Worm (Caenorhabditis elegans) whole organism, young adult: Measurements from ENCODE around the gene rab-7.
A peak's percentile ranks its signal among the peaks of the same experiment; 100 is the strongest.

ENCODE experiments used
- B0336.3 ChIP-seq: fragments of 200-800 bp; sonication (Bioruptor generic); IDR thresholded peaks from 2 replicates; pipeline ENCODE4 v1.3.6; 2022; ENCODE audit warnings: missing genetic modification characterization, missing compliant biosample characterization
- F10E7.11 ChIP-seq: sonication (generic microtip); optimal IDR thresholded peaks from 2 replicates; lab custom pipeline; 2017; ENCODE audit warnings: mild to moderate bottlenecking, missing genetic modification characterization, moderate library complexity, missing compliant biosample characterization
- F22D6.2 ChIP-seq: sonication (generic microtip); optimal IDR thresholded peaks from 2 replicates; lab custom pipeline; 2016; ENCODE audit warnings: mild to moderate bottlenecking, missing genetic modification characterization, missing compliant biosample characterization
- F33H1.4 ChIP-seq: fragments of 200-800 bp; sonication (Bioruptor generic); IDR thresholded peaks from 2 replicates; pipeline ENCODE4 v1.3.6; 2022; ENCODE audit warnings: missing genetic modification reagents, missing genetic modification characterization, missing compliant biosample characterization
- F52B5.7 ChIP-seq: sonication (generic microtip); optimal IDR thresholded peaks from 2 replicates; lab custom pipeline; 2016; ENCODE audit warnings: mild to moderate bottlenecking, missing genetic modification characterization, missing compliant biosample characterization
- F57C9.4 ChIP-seq: sonication (generic microtip); optimal IDR thresholded peaks from 2 replicates; lab custom pipeline; 2017; ENCODE audit warnings: mild to moderate bottlenecking, missing genetic modification characterization, missing compliant biosample characterization
- Y53F4B.3 ChIP-seq: fragments of 200-800 bp; sonication (Bioruptor generic); IDR thresholded peaks from 2 replicates; pipeline ENCODE4 v1.3.6; 2022; ENCODE audit warnings: missing genetic modification reagents, missing genetic modification characterization, missing compliant biosample characterization
- Y56A3A.18 ChIP-seq: fragments of 200-800 bp; sonication (Bioruptor generic); IDR thresholded peaks from 2 replicates; pipeline ENCODE4 v1.3.6; 2022; ENCODE audit warnings: missing genetic modification reagents, missing genetic modification characterization, missing compliant biosample characterization
- attf-3 ChIP-seq: fragments of 200-800 bp; sonication (Bioruptor generic); conservative IDR thresholded peaks from 2 replicates; pipeline ENCODE4 v1.3.6; 2022; ENCODE audit warnings: missing genetic modification reagents, missing genetic modification characterization, missing compliant biosample characterization
- attf-5 ChIP-seq: fragments of 200-800 bp; sonication (Bioruptor generic); optimal IDR thresholded peaks from 2 replicates; lab custom pipeline; 2018; ENCODE audit warnings: mild to moderate bottlenecking, missing genetic modification characterization, missing compliant biosample characterization
- attf-6 ChIP-seq: fragments of 200-800 bp; sonication (Bioruptor generic); IDR thresholded peaks from 2 replicates; pipeline ENCODE4 v1.3.6; 2022; ENCODE audit warnings: missing genetic modification reagents, missing genetic modification characterization, missing compliant biosample characterization
- ccch-3 ChIP-seq: fragments of 200-800 bp; sonication (Bioruptor generic); optimal IDR thresholded peaks from 2 replicates; lab custom pipeline; 2018; ENCODE audit warnings: mild to moderate bottlenecking, missing genetic modification characterization, missing compliant biosample characterization
- cebp-1 ChIP-seq, 2 experiments: fragments of 200-800 bp in 1 of 2; sonication (Bioruptor generic) in 1 of 2; sonication (generic microtip) in 1 of 2; IDR thresholded peaks in 1 of 2; optimal IDR thresholded peaks in 1 of 2; 2 replicates each; pipeline versions ENCODE4 v1.3.6 to Lab custom; 2017 to 2022; ENCODE audit warnings: missing compliant biosample characterization in 2 of 2, missing genetic modification characterization in 2 of 2, mild to moderate bottlenecking in 1 of 2, missing genetic modification reagents in 1 of 2, moderate library complexity in 1 of 2
- cebp-2 ChIP-seq: fragments of 200-800 bp; sonication (Bioruptor generic); IDR thresholded peaks from 2 replicates; pipeline ENCODE4 v1.3.6; 2022; ENCODE audit warnings: missing genetic modification characterization, missing compliant biosample characterization
- ceh-27 ChIP-seq: fragments of 200-800 bp; sonication (Bioruptor generic); optimal IDR thresholded peaks from 2 replicates; lab custom pipeline; 2018; ENCODE audit warnings: mild to moderate bottlenecking, missing genetic modification characterization, moderate library complexity, missing compliant biosample characterization
- ceh-40 ChIP-seq: fragments of 200-800 bp; sonication (Bioruptor generic); IDR thresholded peaks from 2 replicates; pipeline ENCODE4 v1.3.6; 2022; ENCODE audit warnings: missing genetic modification characterization, missing compliant biosample characterization
- ceh-58 ChIP-seq: fragments of 200-800 bp; sonication (Bioruptor generic); IDR thresholded peaks from 2 replicates; pipeline ENCODE4 v1.3.6; 2022; ENCODE audit warnings: missing genetic modification characterization, missing compliant biosample characterization
- die-1 ChIP-seq: sonication (generic microtip); optimal IDR thresholded peaks from 2 replicates; lab custom pipeline; 2016; ENCODE audit warnings: missing genotype, mild to moderate bottlenecking, missing genetic modification characterization, missing compliant biosample characterization
- dox-1 ChIP-seq: fragments of 200-800 bp; sonication (Bioruptor generic); IDR thresholded peaks from 2 replicates; pipeline ENCODE4 v1.3.6; 2022; ENCODE audit warnings: missing genetic modification reagents, missing genetic modification characterization, missing compliant biosample characterization
- efl-1 ChIP-seq: fragments of 150-350 bp; optimal IDR thresholded peaks from 2 replicates; lab custom pipeline; 2014; ENCODE audit warnings: missing biosample characterization, missing genetic modification reagents, missing genetic modification characterization
- egrh-3 ChIP-seq: fragments of 200-800 bp; sonication (Bioruptor generic); IDR thresholded peaks from 2 replicates; pipeline ENCODE4 v1.3.6; 2022; ENCODE audit warnings: missing genetic modification reagents, missing genetic modification characterization, missing compliant biosample characterization
- him-1 ChIP-seq: sonication (generic microtip); optimal IDR thresholded peaks from 2 replicates; lab custom pipeline; 2016; ENCODE audit warnings: missing genotype, missing genetic modification reagents, missing genetic modification characterization, missing compliant biosample characterization
- hlh-26 ChIP-seq: fragments of 200-800 bp; sonication (Bioruptor generic); conservative IDR thresholded peaks from 2 replicates; pipeline ENCODE4 v1.3.6; 2022; ENCODE audit warnings: missing genetic modification reagents, missing genetic modification characterization, missing compliant biosample characterization
- let-526 ChIP-seq: fragments of 200-800 bp; sonication (Bioruptor generic); IDR thresholded peaks from 2 replicates; pipeline ENCODE4 v1.3.6; 2022; ENCODE audit warnings: missing genetic modification reagents, missing genetic modification characterization, missing compliant biosample characterization
- madf-10 ChIP-seq: sonication (generic microtip); optimal IDR thresholded peaks from 2 replicates; lab custom pipeline; 2016; ENCODE audit warnings: mild to moderate bottlenecking, missing genetic modification characterization, missing compliant biosample characterization
- madf-8 ChIP-seq: fragments of 200-800 bp; sonication (Bioruptor generic); conservative IDR thresholded peaks from 2 replicates; pipeline ENCODE4 v1.3.6; 2022; ENCODE audit warnings: missing genetic modification reagents, missing genetic modification characterization, missing compliant biosample characterization
- mcd-1 ChIP-seq: fragments of 200-800 bp; sonication (Bioruptor generic); IDR thresholded peaks from 2 replicates; pipeline ENCODE4 v1.3.6; 2022; ENCODE audit warnings: missing genetic modification reagents, missing genetic modification characterization, missing compliant biosample characterization
- nfyb-1 ChIP-seq: fragments of 200-800 bp; sonication (Bioruptor generic); IDR thresholded peaks from 2 replicates; pipeline ENCODE4 v1.3.6; 2022; ENCODE audit warnings: missing genetic modification reagents, missing genetic modification characterization, missing compliant biosample characterization
- nhr-120 ChIP-seq: fragments of 200-800 bp; sonication (Bioruptor generic); IDR thresholded peaks from 2 replicates; pipeline ENCODE4 v1.3.6; 2022; ENCODE audit warnings: missing genetic modification characterization, missing compliant biosample characterization
- nhr-80 ChIP-seq: sonication (generic microtip); optimal IDR thresholded peaks from 2 replicates; lab custom pipeline; 2016; ENCODE audit warnings: missing genetic modification characterization, missing compliant biosample characterization
- pbrm-1 ChIP-seq: fragments of 200-800 bp; sonication (Bioruptor generic); IDR thresholded peaks from 2 replicates; pipeline ENCODE4 v1.3.6; 2022; ENCODE audit warnings: missing genetic modification reagents, missing genetic modification characterization, missing compliant biosample characterization
- rpc-1 ChIP-seq, 2 experiments: fragments of 150-350 bp in 1 of 2; sonication (generic microtip) in 1 of 2; optimal IDR thresholded peaks; 2 replicates each; lab custom pipeline; 2014 to 2018; ENCODE audit warnings: missing biosample characterization in 1 of 2, missing genetic modification characterization in 1 of 2, missing genetic modification reagents in 1 of 2, missing genotype in 1 of 2
- sdz-38 ChIP-seq: sonication (generic microtip); optimal IDR thresholded peaks from 2 replicates; lab custom pipeline; 2016; ENCODE audit warnings: missing genotype, missing genetic modification characterization, missing compliant biosample characterization
- snpc-4 ChIP-seq, 5 experiments: fragments of 150-350 bp in 1 of 5; sonication (generic microtip) in 4 of 5; optimal IDR thresholded peaks; 2 replicates each; lab custom pipeline; 2014 to 2018; ENCODE audit warnings: missing genetic modification characterization in 5 of 5, missing biosample characterization in 3 of 5, antibody characterized with exemption in 2 of 5, mild to moderate bottlenecking in 2 of 5, missing compliant biosample characterization in 2 of 5, missing genotype in 2 of 5, moderate library complexity in 2 of 5, missing genetic modification reagents in 1 of 5
- unc-62 ChIP-seq: fragments of 150-350 bp; optimal IDR thresholded peaks from 2 replicates; lab custom pipeline; 2014; ENCODE audit warnings: missing biosample characterization, missing genetic modification reagents, missing genetic modification characterization
- zfh-2 ChIP-seq: fragments of 200-800 bp; sonication (Bioruptor generic); conservative IDR thresholded peaks from 2 replicates; pipeline ENCODE4 v1.3.6; 2022; ENCODE audit warnings: missing genetic modification reagents, missing genetic modification characterization, missing compliant biosample characterization
- ztf-25 ChIP-seq: fragments of 200-800 bp; sonication (Bioruptor generic); IDR thresholded peaks from 2 replicates; pipeline ENCODE4 v1.3.6; 2022; ENCODE audit warnings: missing genetic modification reagents, missing genetic modification characterization, missing compliant biosample characterization
- ztf-28 ChIP-seq: fragments of 200-800 bp; sonication (Bioruptor generic); IDR thresholded peaks from 2 replicates; pipeline ENCODE4 v1.3.6; 2022; ENCODE audit warnings: missing genetic modification reagents, missing genetic modification characterization, missing compliant biosample characterization

Gene rab-7

DNA sequence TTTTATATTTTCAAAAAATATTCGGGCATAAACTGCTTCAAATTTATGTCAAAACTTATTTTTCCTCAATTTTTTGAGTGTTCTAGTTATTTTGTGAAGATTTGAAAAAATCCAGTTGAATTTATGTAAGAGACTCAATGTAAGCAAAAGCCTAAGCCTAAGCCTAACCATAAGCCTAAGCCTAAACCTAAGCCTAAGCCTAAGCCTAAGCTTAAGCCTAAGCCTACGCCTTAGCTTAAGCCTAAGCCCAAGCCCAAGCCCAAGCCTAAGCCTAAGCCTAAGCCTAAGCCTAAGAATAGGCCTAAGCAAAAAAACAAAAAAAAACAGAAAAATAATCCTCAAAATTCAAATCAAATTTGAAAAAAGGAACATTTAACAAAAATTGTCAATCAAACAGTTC, 36.6 kb downstream of the rab-7 start:
- no peak for TF ChIP-seq madf-10 (tag; lab: Kevin White, UChicago)
- no peak for TF ChIP-seq F52B5.7
- TF ChIP-seq hlh-26 (GFP tag; lab: Robert Waterston, UW), result no peak
- TF ChIP-seq sdz-38 (tag; lab: Kevin White, UChicago), result no peak
- TF ChIP-seq unc-62 (GFP tag; lab: Kevin White, UChicago), result no peak
- no peak for TF ChIP-seq let-526 (GFP tag; lab: Robert Waterston, UW)
- TF ChIP-seq nhr-80 (tag; lab: Kevin White, UChicago), result no peak
- TF ChIP-seq ztf-25 (GFP tag; lab: Robert Waterston, UW), result no peak
- no peak for TF ChIP-seq Y53F4B.3 (GFP tag; lab: Robert Waterston, UW)
- TF ChIP-seq F33H1.4 (GFP tag; lab: Robert Waterston, UW), result no peak
- TF ChIP-seq F22D6.2 (tag; lab: Kevin White, UChicago), result no peak
- TF ChIP-seq ceh-58, result no peak
- TF ChIP-seq nhr-120, result no peak
- no peak for TF ChIP-seq die-1
- TF ChIP-seq B0336.3 (GFP tag; lab: Robert Waterston, UW), result no peak
- TF ChIP-seq madf-8 (GFP tag; lab: Robert Waterston, UW), result no peak
- TF ChIP-seq attf-3 (GFP tag; lab: Robert Waterston, UW), result no peak
- TF ChIP-seq cebp-2 (GFP tag; lab: Robert Waterston, UW), result no peak

ce11 chrII:11928752-11929151, 38.0 kb downstream of the rab-7 start:
- no peak for TF ChIP-seq pbrm-1
- TF ChIP-seq ccch-3 (GFP tag; lab: Kevin White, UChicago), result no peak
- TF ChIP-seq zfh-2 (GFP tag; lab: Robert Waterston, UW), result peak; percentile 42; the same call in 1 of the 2 replicates
- TF ChIP-seq ceh-27 (GFP tag; lab: Kevin White, UChicago), result peak; percentile 13
- TF ChIP-seq egrh-3 (GFP tag; lab: Robert Waterston, UW), result 0 out of 2 replicates have a peak, but pooled peaks have one; percentile 29
- TF ChIP-seq efl-1 (GFP tag; lab: Kevin White, UChicago), result peak; percentile 38

DNA sequence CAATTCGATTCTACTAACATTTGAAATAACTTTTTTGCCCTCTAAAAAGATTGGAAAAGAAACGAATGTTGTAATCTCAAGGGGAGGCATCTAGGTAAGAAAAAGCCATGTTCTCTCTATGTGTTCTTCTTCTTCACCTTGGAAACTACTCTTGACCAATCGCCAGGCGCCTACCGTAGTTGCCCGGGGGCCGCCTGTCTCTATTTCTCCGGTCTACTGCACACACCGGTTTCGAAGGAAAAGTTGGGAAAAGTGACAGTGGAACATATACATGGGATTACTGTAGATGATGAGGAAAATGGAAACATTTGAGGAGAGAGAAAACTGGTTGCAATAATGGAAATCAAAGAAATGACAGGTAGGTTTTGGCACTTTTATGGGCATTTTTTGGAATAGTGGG, 40.2 kb downstream of the rab-7 start:
- TF ChIP-seq F57C9.4 (tag; lab: Kevin White, UChicago) (no peak), nfyb-1 (GFP tag; lab: Robert Waterston, UW) (peak; percentile 73; the same call in 1 of the 2 replicates), rpc-1 (optimal IDR thresholded peaks at IDR 0.05; lab: Kevin White, UChicago) (no peak), rpc-1 (tag; optimal IDR thresholded peaks at IDR 0.05; lab: Kevin White, UChicago) (no peak)

- TF ChIP-seq rpc-1 (optimal IDR thresholded peaks at IDR 0.05; lab: Kevin White, UChicago), result no peak
- TF ChIP-seq rpc-1 (tag; optimal IDR thresholded peaks at IDR 0.05; lab: Kevin White, UChicago), result no peak
- no peak for TF ChIP-seq dox-1 (GFP tag; lab: Robert Waterston, UW)
- TF ChIP-seq die-1, result no peak
- TF ChIP-seq madf-8 (GFP tag; lab: Robert Waterston, UW), result no peak
- TF ChIP-seq attf-5, result no peak
- TF ChIP-seq him-1 (tag; lab: Kevin White, UChicago), result no peak
- no peak for TF ChIP-seq F22D6.2 (tag; lab: Kevin White, UChicago)
- TF ChIP-seq ztf-28 (GFP tag; lab: Robert Waterston, UW), result no peak
- no peak for TF ChIP-seq Y53F4B.3 (GFP tag; lab: Robert Waterston, UW)
- TF ChIP-seq F10E7.11 (tag; lab: Kevin White, UChicago), result no peak
- TF ChIP-seq mcd-1 (GFP tag; lab: Robert Waterston, UW), result no peak
- no peak for TF ChIP-seq snpc-4 (GFP tag; optimal IDR thresholded peaks at IDR 0.05; lab: Kevin White, UChicago)
- no peak for TF ChIP-seq snpc-4 (tag; optimal IDR thresholded peaks at IDR 0.05; lab: Kevin White, UChicago)
- no peak for TF ChIP-seq cebp-1 (GFP tag; IDR thresholded peaks at IDR 0.05; lab: Robert Waterston, UW)
- no peak for TF ChIP-seq cebp-1 (tag; optimal IDR thresholded peaks at IDR 0.05; lab: Kevin White, UChicago)
- TF ChIP-seq ceh-40 (GFP tag; lab: Robert Waterston, UW), result no peak
- no peak for TF ChIP-seq Y56A3A.18 (GFP tag; lab: Robert Waterston, UW)
- no peak for TF ChIP-seq attf-6
- TF ChIP-seq, all 124 proteins: peak for 0
These were observed 41.5 kb downstream of the rab-7 start for ce11 chrII:11925203-11925602.
